Worm (Caenorhabditis elegans) whole organism, late embryonic: ENCODE measurements around the gene sra-8.

ENCODE experiments used
- C38D4.7 ChIP-seq: fragments of 200-800 bp; sonication (Bioruptor generic); optimal IDR thresholded peaks from 2 replicates; lab custom pipeline; 2018; ENCODE audit warnings: mild to moderate bottlenecking, missing genetic modification characterization, moderate library complexity, missing compliant biosample characterization
- F13H6.1 ChIP-seq: sonication (generic microtip); optimal IDR thresholded peaks from 2 replicates; lab custom pipeline; 2016; ENCODE audit warnings: missing genetic modification characterization, missing compliant biosample characterization
- K02D7.2 ChIP-seq: sonication (generic microtip); optimal IDR thresholded peaks from 2 replicates; lab custom pipeline; 2017; ENCODE audit warnings: mild to moderate bottlenecking, missing genetic modification characterization, missing compliant biosample characterization
- K09A11.1 ChIP-seq: sonication (generic microtip); optimal IDR thresholded peaks from 2 replicates; lab custom pipeline; 2017; ENCODE audit warnings: antibody characterized with exemption, mild to moderate bottlenecking, missing genetic modification characterization, missing compliant biosample characterization; ENCODE audit not compliant: insufficient read depth
- ahr-1 ChIP-seq: sonication (generic microtip); optimal IDR thresholded peaks from 2 replicates; lab custom pipeline; 2016; ENCODE audit warnings: missing genetic modification characterization, missing compliant biosample characterization
- ama-1 ChIP-seq: fragments of 150-350 bp; optimal IDR thresholded peaks from 2 replicates; lab custom pipeline; 2014
- ceh-14 ChIP-seq: sonication (generic microtip); optimal IDR thresholded peaks from 2 replicates; lab custom pipeline; 2016; ENCODE audit warnings: missing genotype, missing genetic modification characterization, missing compliant biosample characterization
- ceh-18 ChIP-seq: sonication (generic microtip); optimal IDR thresholded peaks from 2 replicates; lab custom pipeline; 2016; ENCODE audit warnings: missing genetic modification characterization, missing compliant biosample characterization
- ceh-22 ChIP-seq: sonication (generic microtip); optimal IDR thresholded peaks from 2 replicates; lab custom pipeline; 2017; ENCODE audit warnings: missing biosample characterization, missing genetic modification characterization
- ceh-24 ChIP-seq: sonication (generic microtip); optimal IDR thresholded peaks from 2 replicates; lab custom pipeline; 2016; ENCODE audit warnings: mild to moderate bottlenecking, missing genetic modification characterization, missing compliant biosample characterization
- ceh-31 ChIP-seq: sonication (generic microtip); optimal IDR thresholded peaks from 2 replicates; lab custom pipeline; 2016; ENCODE audit warnings: missing genetic modification characterization, missing compliant biosample characterization
- ceh-45 ChIP-seq: fragments of 200-800 bp; sonication (Bioruptor generic); IDR thresholded peaks from 2 replicates; pipeline ENCODE4 v1.3.6; 2022; ENCODE audit warnings: missing genetic modification reagents, missing genetic modification characterization, missing compliant biosample characterization
- ceh-6 ChIP-seq: fragments of 200-800 bp; sonication (Bioruptor generic); optimal IDR thresholded peaks from 2 replicates; lab custom pipeline; 2018; ENCODE audit warnings: mild to moderate bottlenecking, missing genetic modification characterization, missing compliant biosample characterization
- ceh-9 ChIP-seq: sonication (generic microtip); optimal IDR thresholded peaks from 2 replicates; lab custom pipeline; 2016; ENCODE audit warnings: mild to moderate bottlenecking, missing genetic modification characterization, inconsistent platforms, missing compliant biosample characterization
- che-1 ChIP-seq: sonication (generic microtip); optimal IDR thresholded peaks from 2 replicates; lab custom pipeline; 2016; ENCODE audit warnings: mild to moderate bottlenecking, missing genetic modification characterization, missing compliant biosample characterization
- dmd-4 ChIP-seq: sonication (generic microtip); optimal IDR thresholded peaks from 2 replicates; lab custom pipeline; 2016; ENCODE audit warnings: borderline replicate concordance, missing genetic modification characterization, missing compliant biosample characterization
- elt-2 ChIP-seq: sonication (generic microtip); optimal IDR thresholded peaks from 2 replicates; lab custom pipeline; 2016; ENCODE audit warnings: missing genetic modification reagents, missing genetic modification characterization, missing compliant biosample characterization
- elt-4 ChIP-seq: sonication (generic microtip); optimal IDR thresholded peaks from 2 replicates; lab custom pipeline; 2016; ENCODE audit warnings: missing genetic modification characterization, missing compliant biosample characterization
- ets-4 ChIP-seq: sonication (generic microtip); optimal IDR thresholded peaks from 2 replicates; lab custom pipeline; 2016; ENCODE audit warnings: missing genetic modification characterization, missing compliant biosample characterization
- gmeb-2 ChIP-seq: sonication (generic microtip); optimal IDR thresholded peaks from 2 replicates; lab custom pipeline; 2016; ENCODE audit warnings: missing genetic modification characterization, inconsistent platforms, missing compliant biosample characterization
- hlh-13 ChIP-seq: fragments of 200-800 bp; sonication (Bioruptor generic); optimal IDR thresholded peaks from 2 replicates; lab custom pipeline; 2018; ENCODE audit warnings: mild to moderate bottlenecking, missing genetic modification characterization, missing compliant biosample characterization
- hlh-8 ChIP-seq: sonication (generic microtip); optimal IDR thresholded peaks from 2 replicates; lab custom pipeline; 2016; ENCODE audit warnings: missing genotype, missing genetic modification characterization, missing compliant biosample characterization
- lim-6 ChIP-seq: sonication (generic microtip); optimal IDR thresholded peaks from 2 replicates; lab custom pipeline; 2016; ENCODE audit warnings: missing genetic modification characterization, missing compliant biosample characterization
- mec-3 ChIP-seq: sonication (generic microtip); optimal IDR thresholded peaks from 2 replicates; lab custom pipeline; 2016; ENCODE audit warnings: borderline replicate concordance, missing genetic modification characterization, missing compliant biosample characterization
- nfya-1 ChIP-seq: sonication (generic microtip); optimal IDR thresholded peaks from 2 replicates; lab custom pipeline; 2017; ENCODE audit warnings: missing genetic modification characterization, mild to moderate bottlenecking, missing compliant biosample characterization, antibody characterized with exemption, moderate library complexity
- nhr-11 ChIP-seq: fragments of 150-350 bp; optimal IDR thresholded peaks from 2 replicates; lab custom pipeline; 2014; ENCODE audit warnings: missing biosample characterization, missing genetic modification characterization
- npax-4 ChIP-seq: sonication (generic microtip); optimal IDR thresholded peaks from 2 replicates; lab custom pipeline; 2016; ENCODE audit warnings: missing genetic modification characterization, missing compliant biosample characterization
- pat-9 ChIP-seq: fragments of 200-800 bp; sonication (Bioruptor generic); optimal IDR thresholded peaks from 2 replicates; lab custom pipeline; 2018; ENCODE audit warnings: mild to moderate bottlenecking, missing genetic modification characterization, moderate library complexity, missing compliant biosample characterization
- pax-1 ChIP-seq: fragments of 150-350 bp; optimal IDR thresholded peaks from 2 replicates; lab custom pipeline; 2014; ENCODE audit warnings: missing biosample characterization, missing genetic modification characterization
- pha-2 ChIP-seq: sonication (generic microtip); optimal IDR thresholded peaks from 2 replicates; lab custom pipeline; 2017; ENCODE audit warnings: mild to moderate bottlenecking, missing genetic modification characterization, missing compliant biosample characterization
- pqm-1 ChIP-seq: sonication (generic microtip); optimal IDR thresholded peaks from 2 replicates; lab custom pipeline; 2016; ENCODE audit warnings: missing genetic modification characterization, missing compliant biosample characterization
- pros-1 ChIP-seq: fragments of 150-350 bp; optimal IDR thresholded peaks from 2 replicates; lab custom pipeline; 2014; ENCODE audit warnings: missing biosample characterization, missing genetic modification reagents, missing genetic modification characterization
- rnt-1 ChIP-seq: sonication (generic microtip); optimal IDR thresholded peaks from 2 replicates; lab custom pipeline; 2016; ENCODE audit warnings: missing genetic modification characterization, missing compliant biosample characterization
- sox-2 ChIP-seq: fragments of 200-800 bp; sonication (Bioruptor generic); IDR thresholded peaks from 2 replicates; pipeline ENCODE4 v1.3.6; 2022; ENCODE audit warnings: missing genetic modification reagents, missing genetic modification characterization, missing compliant biosample characterization
- sox-4 ChIP-seq: sonication (generic microtip); optimal IDR thresholded peaks from 2 replicates; lab custom pipeline; 2017; ENCODE audit warnings: mild to moderate bottlenecking, missing genetic modification characterization, inconsistent platforms, missing compliant biosample characterization
- ttx-3 ChIP-seq: sonication (generic microtip); optimal IDR thresholded peaks from 2 replicates; lab custom pipeline; 2016; ENCODE audit warnings: missing genetic modification reagents, missing genetic modification characterization, missing compliant biosample characterization
- unc-3 ChIP-seq, 2 experiments: fragments of 200-800 bp in 1 of 2; sonication (Bioruptor generic) in 1 of 2; sonication (generic microtip) in 1 of 2; conservative IDR thresholded peaks in 1 of 2; optimal IDR thresholded peaks in 1 of 2; 2 replicates each; pipeline versions ENCODE4 v1.3.6 to Lab custom; 2016 to 2022; ENCODE audit warnings: missing compliant biosample characterization in 2 of 2, missing genetic modification characterization in 2 of 2, missing genetic modification reagents in 1 of 2
- unc-42 ChIP-seq: sonication (generic microtip); optimal IDR thresholded peaks from 2 replicates; lab custom pipeline; 2016; ENCODE audit warnings: missing genotype, missing genetic modification characterization, missing compliant biosample characterization
- unc-86 ChIP-seq: sonication (generic microtip); optimal IDR thresholded peaks from 2 replicates; lab custom pipeline; 2016; ENCODE audit warnings: missing genetic modification characterization, missing compliant biosample characterization
- zip-5 ChIP-seq: sonication (generic microtip); optimal IDR thresholded peaks from 2 replicates; lab custom pipeline; 2016; ENCODE audit warnings: missing genetic modification characterization, missing compliant biosample characterization
- ztf-16 ChIP-seq: sonication (generic microtip); optimal IDR thresholded peaks from 2 replicates; lab custom pipeline; 2017; ENCODE audit warnings: missing genetic modification characterization, missing compliant biosample characterization

The sra-8 gene

ce11 chrII:9557437-9558150 is 20.1 kb downstream of the sra-8 start, which contains the start of gene zfp-2:
zfp-2 (plus strand) TSS chrII:9557650.
- TF ChIP-seq ceh-14 (tag; lab: Kevin White, UChicago) (no peak), unc-42 (peak; percentile 47), pqm-1 (tag; lab: Kevin White, UChicago) (no peak)

ce11 chrII:9558906-9559305 is 21.4 kb downstream of the sra-8 start:
- TF ChIP-seq hlh-8 (tag; lab: Kevin White, UChicago) (no peak), dmd-4 (no peak), ztf-16 (tag; lab: Kevin White, UChicago) (no peak), ceh-18 (tag; lab: Kevin White, UChicago) (no peak), ceh-45 (no peak), gmeb-2 (tag; lab: Kevin White, UChicago) (no peak), elt-4 (tag; lab: Kevin White, UChicago) (no peak)

ce11 chrII:9559929-9560328 is 22.4 kb downstream of the sra-8 start, which contains the start of gene F35H8.4:
F35H8.4 (minus strand) TSS chrII:9560029.
- no peak for TF ChIP-seq ttx-3 (tag; lab: Kevin White, UChicago)
- no peak for TF ChIP-seq ama-1 (lab: Kevin White, UChicago)
- no peak for TF ChIP-seq hlh-8 (tag; lab: Kevin White, UChicago)
- no peak for TF ChIP-seq lim-6 (tag; lab: Kevin White, UChicago)
- TF ChIP-seq K02D7.2 (tag; lab: Kevin White, UChicago): no peak
- TF ChIP-seq sox-4 (tag; lab: Kevin White, UChicago): no peak

ce11 chrII:9560895-9561294 is 23.4 kb downstream of the sra-8 start:
- TF ChIP-seq npax-4 (no peak), hlh-8 (tag; lab: Kevin White, UChicago) (no peak), F13H6.1 (tag; lab: Kevin White, UChicago) (no peak), che-1 (tag; lab: Kevin White, UChicago) (no peak)

- TF ChIP-seq ahr-1 (tag; lab: Kevin White, UChicago) (peak; percentile 67), rnt-1 (peak; percentile 63), ets-4 (tag; lab: Kevin White, UChicago) (no peak), nfya-1 (peak; percentile 53), C38D4.7 (GFP tag; lab: Kevin White, UChicago) (peak; percentile 84), pros-1 (tag; lab: Kevin White, UChicago) (no peak), pax-1 (tag; lab: Kevin White, UChicago) (no peak), unc-3 (GFP tag; conservative IDR thresholded peaks at IDR 0.05; lab: Robert Waterston, UW) (peak; percentile 80), unc-3 (tag; optimal IDR thresholded peaks at IDR 0.05; lab: Kevin White, UChicago) (peak; percentile 63), hlh-8 (tag; lab: Kevin White, UChicago) (peak; percentile 49), dmd-4 (peak; percentile 42), ceh-45 (peak; percentile 83), ceh-9 (tag; lab: Kevin White, UChicago) (peak; percentile 74), ceh-18 (tag; lab: Kevin White, UChicago) (peak; percentile 70), K09A11.1 (tag; lab: Kevin White, UChicago) (peak; percentile 83), ama-1 (lab: Kevin White, UChicago) (no peak), ttx-3 (tag; lab: Kevin White, UChicago) (peak; percentile 89), nhr-11 (tag; lab: Kevin White, UChicago) (no peak), mec-3 (peak; percentile 10), ceh-6 (peak; percentile 88), elt-2 (tag; lab: Kevin White, UChicago) (peak; percentile 91), ceh-22 (tag; lab: Kevin White, UChicago) (no peak), hlh-13 (GFP tag; lab: Kevin White, UChicago) (peak; percentile 73), unc-42 (peak; percentile 38), ceh-24 (peak; percentile 58), sox-2 (GFP tag; lab: Robert Waterston, UW) (peak; percentile 76), npax-4 (peak; percentile 79), unc-86 (peak; percentile 88), pha-2 (tag; lab: Kevin White, UChicago) (peak; percentile 75), che-1 (tag; lab: Kevin White, UChicago) (peak; percentile 89), pat-9 (tag; lab: Kevin White, UChicago) (peak; percentile 84), zip-5 (tag; lab: Kevin White, UChicago) (peak; percentile 65), ceh-31 (tag; lab: Kevin White, UChicago) (peak; percentile 40)
These were observed 28.5 kb downstream of the sra-8 start for ce11 chrII:9566045-9566444.
